Worm (Caenorhabditis elegans) whole organism, L3 larva: ENCODE results near the gene srx-111.

ENCODE experiments used
- R02D3.7 ChIP-seq: fragments of 150-350 bp; optimal IDR thresholded peaks from 2 replicates; lab custom pipeline; 2014; ENCODE audit warnings: missing biosample characterization, missing genetic modification characterization
- ZK546.5 ChIP-seq: sonication (generic microtip); optimal IDR thresholded peaks from 2 replicates; lab custom pipeline; 2017; ENCODE audit warnings: missing biosample characterization, missing genetic modification characterization
- aly-2 ChIP-seq: fragments of 150-350 bp; optimal IDR thresholded peaks from 2 replicates; lab custom pipeline; 2014; ENCODE audit warnings: missing biosample characterization, missing genetic modification characterization
- ceh-9 ChIP-seq: sonication (generic microtip); optimal IDR thresholded peaks from 2 replicates; lab custom pipeline; 2018; ENCODE audit warnings: missing biosample characterization, missing genetic modification characterization
- egl-27 ChIP-seq: sonication (generic microtip); optimal IDR thresholded peaks from 4 replicates; lab custom pipeline; 2017; ENCODE audit warnings: missing biosample characterization, missing genetic modification reagents, missing genetic modification characterization
- egl-5 ChIP-seq: fragments of 150-350 bp; optimal IDR thresholded peaks from 2 replicates; lab custom pipeline; 2017; ENCODE audit warnings: missing biosample characterization, missing genetic modification reagents, missing genetic modification characterization, inconsistent platforms
- elt-2 ChIP-seq: sonication (generic microtip); optimal IDR thresholded peaks from 2 replicates; lab custom pipeline; 2016; ENCODE audit warnings: missing genetic modification reagents, mild to moderate bottlenecking, missing genetic modification characterization, missing compliant biosample characterization
- elt-3 ChIP-seq, 3 experiments: fragments of 150-350 bp in 1 of 3; sonication (generic microtip) in 2 of 3; optimal IDR thresholded peaks; 2 replicates in 2 of 3; 4 replicates in 1 of 3; lab custom pipeline; 2014 to 2017; ENCODE audit warnings: missing biosample characterization in 3 of 3, missing genetic modification characterization in 3 of 3
- eor-1 ChIP-seq, 2 experiments: fragments of 150-350 bp; optimal IDR thresholded peaks; 2 replicates each; lab custom pipeline; 2014 to 2018; ENCODE audit warnings: missing biosample characterization in 2 of 2, missing genetic modification characterization in 2 of 2
- fkh-10 ChIP-seq: sonication (generic microtip); optimal IDR thresholded peaks from 2 replicates; lab custom pipeline; 2017; ENCODE audit warnings: missing biosample characterization, missing genetic modification reagents, missing genetic modification characterization
- fkh-2 ChIP-seq: fragments of 150-350 bp; optimal IDR thresholded peaks from 2 replicates; lab custom pipeline; 2014; ENCODE audit warnings: missing biosample characterization, missing genetic modification reagents, missing genetic modification characterization
- fos-1 ChIP-seq: fragments of 150-350 bp; optimal IDR thresholded peaks from 2 replicates; lab custom pipeline; 2014; ENCODE audit warnings: missing biosample characterization, missing genetic modification characterization
- hmg-11 ChIP-seq: sonication (generic microtip); optimal IDR thresholded peaks from 2 replicates; lab custom pipeline; 2016; ENCODE audit warnings: missing genetic modification characterization, missing compliant biosample characterization
- lin-15B ChIP-seq: fragments of 150-350 bp; optimal IDR thresholded peaks from 2 replicates; lab custom pipeline; 2014; ENCODE audit warnings: missing biosample characterization, missing genetic modification characterization
- lin-39 ChIP-seq: fragments of 150-350 bp; optimal IDR thresholded peaks from 2 replicates; lab custom pipeline; 2018; ENCODE audit warnings: missing biosample characterization, missing genetic modification reagents, missing genetic modification characterization
- lsy-12 ChIP-seq: sonication (generic microtip); optimal IDR thresholded peaks from 2 replicates; lab custom pipeline; 2016; ENCODE audit warnings: mild to moderate bottlenecking, missing genetic modification characterization, missing compliant biosample characterization
- mdl-1 ChIP-seq: fragments of 150-350 bp; optimal IDR thresholded peaks from 2 replicates; lab custom pipeline; 2014; ENCODE audit warnings: missing biosample characterization, missing genetic modification characterization
- nfya-1 ChIP-seq: sonication (generic microtip); optimal IDR thresholded peaks from 2 replicates; lab custom pipeline; 2017; ENCODE audit warnings: missing genetic modification characterization, mild to moderate bottlenecking, missing compliant biosample characterization, antibody characterized with exemption, moderate library complexity; ENCODE audit not compliant: insufficient read depth
- nhr-11 ChIP-seq: fragments of 150-350 bp; optimal IDR thresholded peaks from 2 replicates; lab custom pipeline; 2014; ENCODE audit warnings: missing biosample characterization, missing genetic modification characterization
- nhr-12 ChIP-seq: fragments of 150-350 bp; optimal IDR thresholded peaks from 2 replicates; lab custom pipeline; 2014; ENCODE audit warnings: missing biosample characterization, missing genetic modification characterization
- nhr-23 ChIP-seq: fragments of 150-350 bp; optimal IDR thresholded peaks from 2 replicates; lab custom pipeline; 2014; ENCODE audit warnings: missing biosample characterization, missing genetic modification reagents, missing genetic modification characterization
- nhr-25 ChIP-seq: sonication (generic microtip); optimal IDR thresholded peaks from 2 replicates; lab custom pipeline; 2017; ENCODE audit warnings: missing biosample characterization, missing genetic modification characterization
- nhr-43 ChIP-seq: sonication (generic microtip); optimal IDR thresholded peaks from 2 replicates; lab custom pipeline; 2016; ENCODE audit warnings: mild to moderate bottlenecking, missing genetic modification characterization, missing compliant biosample characterization; ENCODE audit not compliant: poor library complexity, severe bottlenecking
- nhr-67 ChIP-seq: fragments of 150-350 bp; optimal IDR thresholded peaks from 2 replicates; lab custom pipeline; 2014; ENCODE audit warnings: missing biosample characterization, missing genetic modification characterization
- nhr-76 ChIP-seq: fragments of 150-350 bp; sonication (generic microtip); optimal IDR thresholded peaks from 5 replicates; lab custom pipeline; 2014; ENCODE audit warnings: missing biosample characterization, missing genetic modification characterization
- nhr-77 ChIP-seq: fragments of 150-350 bp; optimal IDR thresholded peaks from 2 replicates; lab custom pipeline; 2014; ENCODE audit warnings: missing biosample characterization, missing genetic modification characterization
- pha-4 ChIP-seq: fragments of 150-350 bp; optimal IDR thresholded peaks from 2 replicates; lab custom pipeline; 2014; ENCODE audit warnings: missing biosample characterization, missing genetic modification reagents, missing genetic modification characterization
- pqm-1 ChIP-seq: fragments of 150-350 bp; optimal IDR thresholded peaks from 2 replicates; lab custom pipeline; 2017; ENCODE audit warnings: missing biosample characterization, missing genetic modification characterization, inconsistent platforms
- skn-1 ChIP-seq: fragments of 150-350 bp; optimal IDR thresholded peaks from 2 replicates; lab custom pipeline; 2014; ENCODE audit warnings: missing biosample characterization, missing genetic modification characterization
- snpc-4 ChIP-seq: fragments of 150-350 bp; optimal IDR thresholded peaks from 2 replicates; lab custom pipeline; 2014; ENCODE audit warnings: missing biosample characterization, missing genetic modification characterization
- tbx-2 ChIP-seq: sonication (generic microtip); optimal IDR thresholded peaks from 2 replicates; lab custom pipeline; 2016; ENCODE audit warnings: mild to moderate bottlenecking, missing genetic modification characterization, missing compliant biosample characterization
- unc-39 ChIP-seq: sonication (generic microtip); optimal IDR thresholded peaks from 4 replicates; lab custom pipeline; 2017; ENCODE audit warnings: missing biosample characterization, missing genetic modification characterization
- unc-62 ChIP-seq: fragments of 150-350 bp; sonication (generic microtip); optimal IDR thresholded peaks from 4 replicates; lab custom pipeline; 2014; ENCODE audit warnings: missing biosample characterization, missing genetic modification reagents, missing genetic modification characterization
- zag-1 ChIP-seq: fragments of 150-350 bp; optimal IDR thresholded peaks from 2 replicates; lab custom pipeline; 2014; ENCODE audit warnings: missing biosample characterization, missing genetic modification characterization
- ztf-11 ChIP-seq: fragments of 150-350 bp; optimal IDR thresholded peaks from 2 replicates; lab custom pipeline; 2014; ENCODE audit warnings: missing biosample characterization, missing genetic modification characterization
- ztf-4 ChIP-seq: fragments of 150-350 bp; optimal IDR thresholded peaks from 2 replicates; lab custom pipeline; 2014; ENCODE audit warnings: missing biosample characterization, missing genetic modification characterization

srx-111 gene

DNA sequence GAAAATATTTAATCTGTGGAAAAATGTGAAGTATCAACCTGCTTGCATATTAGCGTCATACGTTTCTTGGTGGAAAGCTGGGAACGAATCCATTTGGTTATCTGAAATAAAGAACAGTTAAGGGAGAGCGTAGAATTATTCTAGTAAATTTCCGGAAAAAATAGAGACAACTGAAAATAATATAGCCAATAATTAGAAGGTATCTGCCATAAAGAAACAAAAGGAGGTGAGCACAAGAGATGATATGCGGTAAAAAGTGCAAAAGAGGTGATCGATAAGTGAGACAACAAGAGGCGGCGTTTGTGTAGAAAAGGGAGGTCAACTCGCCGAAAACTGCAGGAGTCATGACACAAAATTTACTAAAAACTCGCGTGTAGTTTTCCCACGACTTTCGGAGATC lies 21.9 kb downstream of the srx-111 start, which contains the start of gene T24E12.11:
TSS of gene T24E12.11 (minus strand) at position 101 of the 400 bp plus-strand sequence.
- TF ChIP-seq fkh-2 (tag; lab: Kevin White, UChicago), result no peak
- no peak for TF ChIP-seq mdl-1 (tag; lab: Kevin White, UChicago)
- no peak for TF ChIP-seq nhr-43
- TF ChIP-seq unc-39 (tag; lab: Kevin White, UChicago), result no peak
- TF ChIP-seq nhr-23, result no peak
- TF ChIP-seq, all 47 proteins: peak for 0

- TF ChIP-seq skn-1 (tag; lab: Kevin White, UChicago), result no peak
- no peak for TF ChIP-seq ztf-4 (tag; lab: Kevin White, UChicago)
- no peak for TF ChIP-seq zag-1 (tag; lab: Kevin White, UChicago)
- no peak for TF ChIP-seq pqm-1 (tag; lab: Kevin White, UChicago)
- no peak for TF ChIP-seq nhr-43
- no peak for TF ChIP-seq hmg-11
- no peak for TF ChIP-seq tbx-2 (tag; lab: Kevin White, UChicago)
- TF ChIP-seq eor-1 (tag; optimal IDR thresholded peaks at IDR 0.05; lab: Kevin White, UChicago), result no peak
- TF ChIP-seq ztf-11 (tag; lab: Kevin White, UChicago), result no peak
- TF ChIP-seq mdl-1 (tag; lab: Kevin White, UChicago), result no peak
- no peak for TF ChIP-seq unc-62
- TF ChIP-seq nhr-23, result no peak
- no peak for TF ChIP-seq lin-15B
- TF ChIP-seq nhr-11 (tag; lab: Kevin White, UChicago), result no peak
- TF ChIP-seq nfya-1, result no peak
- TF ChIP-seq elt-2 (tag; lab: Kevin White, UChicago), result no peak
These were observed 23.6 kb downstream of the srx-111 start for ce11 chrII:3781238-3781637.

ce11 chrII:3782309-3783000 lies 24.9 kb downstream of the srx-111 start, which contains the start of gene T24E12.2:
Gene T24E12.2, plus strand, starts transcription at chrII:3782950.
- TF ChIP-seq egl-27, result no peak
- TF ChIP-seq lin-39, result no peak
- TF ChIP-seq nhr-12, result no peak
- TF ChIP-seq unc-39 (tag; lab: Kevin White, UChicago), result no peak
- TF ChIP-seq nhr-43, result no peak
- TF ChIP-seq ztf-11 (tag; lab: Kevin White, UChicago), result no peak
- no peak for TF ChIP-seq nhr-77 (tag; lab: Kevin White, UChicago)
- TF ChIP-seq elt-3 (tag; optimal IDR thresholded peaks at IDR 0.05; lab: Kevin White, UChicago), result no peak

ce11 chrII:3785257-3785656 lies 27.7 kb downstream of the srx-111 start, which contains the start of gene T24E12.1:
Gene T24E12.1, plus strand, starts transcription at chrII:3785557.
- TF ChIP-seq egl-27 (no peak), fkh-10 (GFP tag; lab: Kevin White, UChicago) (no peak), nhr-11 (tag; lab: Kevin White, UChicago) (no peak), snpc-4 (tag; lab: Kevin White, UChicago) (no peak), nhr-67 (tag; lab: Kevin White, UChicago) (no peak), skn-1 (tag; lab: Kevin White, UChicago) (no peak), unc-62 (no peak), ztf-4 (tag; lab: Kevin White, UChicago) (no peak), lin-39 (no peak), aly-2 (tag; lab: Kevin White, UChicago) (no peak), tbx-2 (tag; lab: Kevin White, UChicago) (no peak), R02D3.7 (tag; lab: Kevin White, UChicago) (no peak), nhr-25 (no peak), lsy-12 (tag; lab: Kevin White, UChicago) (no peak), zag-1 (tag; lab: Kevin White, UChicago) (no peak)

ce11 chrII:3785756-3786155 lies 28.2 kb downstream of the srx-111 start:
- TF ChIP-seq zag-1 (tag; lab: Kevin White, UChicago), result no peak
- TF ChIP-seq mdl-1 (tag; lab: Kevin White, UChicago), result no peak
- no peak for TF ChIP-seq ceh-9 (tag; lab: Kevin White, UChicago)
- no peak for TF ChIP-seq egl-5 (tag; lab: Kevin White, UChicago)
- TF ChIP-seq aly-2 (tag; lab: Kevin White, UChicago), result no peak
- no peak for TF ChIP-seq nhr-12
- no peak for TF ChIP-seq fos-1 (tag; lab: Kevin White, UChicago)
- TF ChIP-seq unc-39 (tag; lab: Kevin White, UChicago), result no peak
- no peak for TF ChIP-seq unc-62
- no peak for TF ChIP-seq ztf-4 (tag; lab: Kevin White, UChicago)
- TF ChIP-seq ZK546.5 (tag; lab: Kevin White, UChicago), result no peak
- TF ChIP-seq pha-4, result no peak
- TF ChIP-seq nhr-76 (tag; lab: Kevin White, UChicago), result no peak
- no peak for TF ChIP-seq nhr-67 (tag; lab: Kevin White, UChicago)
